Fruit fly (Drosophila melanogaster) Kc167 (cell line): ENCODE data around the gene Eip93F.

Experiments used
- Myc ChIP-seq: fragments of >200 bp; optimal IDR thresholded peaks from 2 replicates; lab custom pipeline; 2017; ENCODE audit warnings: missing external identifiers
- Sin3A ChIP-seq: fragments of >200 bp; optimal IDR thresholded peaks from 2 replicates; lab custom pipeline; 2018; ENCODE audit warnings: missing external identifiers
- h ChIP-seq: fragments of >200 bp; optimal IDR thresholded peaks from 3 replicates; lab custom pipeline; 2018; ENCODE audit warnings: missing external identifiers
- insv ChIP-seq: fragments of >200 bp; optimal IDR thresholded peaks from 3 replicates; lab custom pipeline; 2018; ENCODE audit warnings: missing external identifiers
- psq ChIP-seq: fragments of >200 bp; optimal IDR thresholded peaks from 2 replicates; lab custom pipeline; 2017; ENCODE audit warnings: missing external identifiers
- ttk ChIP-seq: sonication (Bioruptor generic); optimal IDR thresholded peaks from 2 replicates; lab custom pipeline; 2017; ENCODE audit warnings: missing external identifiers

- TF ChIP-seq insv (lab: Kevin White, UChicago) (no peak), ttk (lab: Kevin White, UChicago) (no peak), Myc (lab: Kevin White, UChicago) (no peak), psq (lab: Kevin White, UChicago) (no peak), h (lab: Kevin White, UChicago) (no peak), Sin3A (no peak)
Measured at dm6 chr3R:22049134-22049796, 100.4 kb downstream of the Eip93F start.
